Fruit fly (Drosophila melanogaster): Measurements from ENCODE around the gene CG4218.

DNA sequence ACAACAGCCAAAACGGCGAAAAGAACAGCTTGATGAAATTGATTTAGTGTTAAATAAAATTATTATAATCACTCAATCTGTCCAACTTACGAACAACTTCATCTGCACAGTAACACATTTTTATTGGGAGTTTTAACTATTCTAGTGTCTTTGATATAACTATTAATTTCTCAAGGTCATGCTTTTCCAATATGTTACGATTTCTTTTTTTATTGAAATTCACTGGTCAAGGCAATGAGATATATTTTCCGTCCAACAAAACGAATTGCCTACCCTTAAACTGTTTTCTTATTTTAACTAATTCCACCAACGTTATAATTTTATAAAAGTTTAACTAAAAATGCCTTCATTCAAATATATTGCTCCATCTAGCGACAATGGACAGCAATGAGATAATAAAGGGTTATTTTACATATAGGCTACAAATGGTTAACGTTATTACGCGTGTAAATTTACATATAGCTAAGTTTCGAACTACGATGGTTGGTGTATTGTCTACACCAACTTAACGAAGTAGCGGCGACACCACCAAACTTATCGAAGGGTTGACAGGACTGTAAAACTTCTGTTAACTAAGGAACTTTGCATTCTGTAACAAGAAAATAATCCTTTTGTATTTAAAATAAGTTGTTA lies 39.8 kb upstream of the CG4218 start:
- peak; percentile 94 to 96 for TF ChIP-seq CTCF (optimal IDR thresholded peaks at IDR 0.05)
- TF ChIP-seq CG8478 (optimal IDR thresholded peaks at IDR 0.05): no peak

All from S2 (cell line).